Worm (Caenorhabditis elegans) whole organism, early embryonic: Measurements from ENCODE around the gene Y32B12C.1.

ENCODE experiments used
- B0310.2 ChIP-seq: sonication (generic microtip); optimal IDR thresholded peaks from 2 replicates; lab custom pipeline; 2016; ENCODE audit warnings: mild to moderate bottlenecking, missing genetic modification characterization, missing compliant biosample characterization
- F13C5.2 ChIP-seq: sonication (generic microtip); optimal IDR thresholded peaks from 2 replicates; lab custom pipeline; 2017; ENCODE audit warnings: mild to moderate bottlenecking, missing genetic modification characterization, inconsistent platforms, missing compliant biosample characterization
- aly-1 ChIP-seq: sonication (generic microtip); optimal IDR thresholded peaks from 2 replicates; lab custom pipeline; 2016; ENCODE audit warnings: missing genetic modification characterization, missing compliant biosample characterization
- ama-1 ChIP-seq: fragments of 150-350 bp; optimal IDR thresholded peaks from 2 replicates; lab custom pipeline; 2014
- ceh-13 ChIP-seq: fragments of 200-800 bp; sonication (Bioruptor generic); optimal IDR thresholded peaks from 2 replicates; lab custom pipeline; 2018; ENCODE audit warnings: mild to moderate bottlenecking, missing genetic modification characterization, missing compliant biosample characterization
- ceh-36 ChIP-seq: sonication (generic microtip); optimal IDR thresholded peaks from 2 replicates; lab custom pipeline; 2016; ENCODE audit warnings: missing genetic modification characterization, inconsistent platforms, missing compliant biosample characterization
- ets-7 ChIP-seq: sonication (generic microtip); optimal IDR thresholded peaks from 2 replicates; lab custom pipeline; 2016; ENCODE audit warnings: missing genotype, missing genetic modification characterization, missing compliant biosample characterization
- flt-1 ChIP-seq: fragments of 200-800 bp; sonication (Bioruptor generic); IDR thresholded peaks from 2 replicates; pipeline ENCODE4 v1.3.6; 2022; ENCODE audit warnings: missing genetic modification characterization, missing compliant biosample characterization
- hmbx-1 ChIP-seq: sonication (generic microtip); optimal IDR thresholded peaks from 2 replicates; lab custom pipeline; 2016; ENCODE audit warnings: mild to moderate bottlenecking, missing genetic modification characterization, missing compliant biosample characterization
- hmg-4 ChIP-seq: fragments of 200-800 bp; sonication (Bioruptor generic); optimal IDR thresholded peaks from 2 replicates; lab custom pipeline; 2018; ENCODE audit warnings: mild to moderate bottlenecking, missing genetic modification characterization, missing compliant biosample characterization
- hnd-1 ChIP-seq: sonication (generic microtip); optimal IDR thresholded peaks from 2 replicates; lab custom pipeline; 2016; ENCODE audit warnings: missing genetic modification characterization, missing compliant biosample characterization
- pes-1 ChIP-seq: fragments of 200-800 bp; sonication (Bioruptor generic); IDR thresholded peaks from 2 replicates; pipeline ENCODE4 v1.3.6; 2022; ENCODE audit warnings: missing genetic modification reagents, missing genetic modification characterization, missing compliant biosample characterization
- scrt-1 ChIP-seq: fragments of 200-800 bp; sonication (Bioruptor generic); IDR thresholded peaks from 2 replicates; pipeline ENCODE4 v1.3.6; 2022; ENCODE audit warnings: missing genetic modification characterization, missing compliant biosample characterization
- sea-1 ChIP-seq: fragments of 200-800 bp; sonication (Bioruptor generic); conservative IDR thresholded peaks from 2 replicates; pipeline ENCODE4 v1.3.6; 2022; ENCODE audit warnings: missing genetic modification characterization, missing compliant biosample characterization
- tbx-11 ChIP-seq: fragments of 200-800 bp; sonication (Bioruptor generic); IDR thresholded peaks from 2 replicates; pipeline ENCODE4 v1.3.6; 2022; ENCODE audit warnings: missing genetic modification characterization, missing compliant biosample characterization
- tbx-37 ChIP-seq: fragments of 200-800 bp; sonication (Bioruptor generic); conservative IDR thresholded peaks from 2 replicates; pipeline ENCODE4 v1.3.6; 2022; ENCODE audit warnings: missing genetic modification reagents, missing genetic modification characterization, missing compliant biosample characterization
- tra-4 ChIP-seq: sonication (generic microtip); optimal IDR thresholded peaks from 2 replicates; lab custom pipeline; 2017; ENCODE audit warnings: missing genetic modification characterization, missing compliant biosample characterization

Gene Y32B12C.1

DNA sequence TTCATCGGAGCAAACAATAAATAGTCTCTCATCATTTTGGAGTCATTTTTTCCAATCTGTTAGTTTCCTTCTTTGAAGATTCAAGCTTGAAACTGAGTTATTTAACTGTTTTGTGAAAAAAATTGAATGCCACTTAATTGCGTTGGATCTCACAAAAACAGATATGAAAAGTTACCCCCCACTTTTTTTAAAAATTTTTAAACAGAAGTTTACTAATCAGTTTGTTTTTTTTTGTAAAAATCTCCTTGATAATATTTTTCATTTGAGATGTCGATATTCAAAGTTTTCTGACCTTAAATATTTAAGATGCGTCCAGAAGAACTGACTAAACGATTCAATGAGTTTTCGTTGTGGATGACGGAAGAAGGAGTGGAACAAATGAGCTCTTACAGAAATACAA, at the start of gene Y32B12C.1:
TSS of gene Y32B12C.1 (plus strand) at position 301 of the 400 bp plus-strand sequence.
- TF ChIP-seq sea-1 (no peak), flt-1 (GFP tag; lab: Robert Waterston, UW) (no peak), ceh-36 (tag; lab: Kevin White, UChicago) (no peak)

- TF ChIP-seq hnd-1 (tag; lab: Kevin White, UChicago) (no peak), scrt-1 (no peak), aly-1 (tag; lab: Kevin White, UChicago) (no peak), sea-1 (no peak), hmg-4 (GFP tag; lab: Kevin White, UChicago) (no peak), ceh-13 (GFP tag; lab: Kevin White, UChicago) (no peak), ama-1 (lab: Kevin White, UChicago) (no peak), F13C5.2 (tag; lab: Kevin White, UChicago) (no peak), pes-1 (GFP tag; lab: Robert Waterston, UW) (no peak), flt-1 (GFP tag; lab: Robert Waterston, UW) (no peak), hmbx-1 (no peak), tra-4 (no peak), ets-7 (no peak), tbx-37 (GFP tag; lab: Robert Waterston, UW) (no peak), tbx-11 (no peak), B0310.2 (tag; lab: Kevin White, UChicago) (no peak), ceh-36 (tag; lab: Kevin White, UChicago) (no peak)
Observed at ce11 chrV:16565639-16566038, 40.8 kb upstream of the Y32B12C.1 start, which contains the start of gene sru-45. TSS of gene sru-45 (plus strand) at chrV:16565939.

DNA sequence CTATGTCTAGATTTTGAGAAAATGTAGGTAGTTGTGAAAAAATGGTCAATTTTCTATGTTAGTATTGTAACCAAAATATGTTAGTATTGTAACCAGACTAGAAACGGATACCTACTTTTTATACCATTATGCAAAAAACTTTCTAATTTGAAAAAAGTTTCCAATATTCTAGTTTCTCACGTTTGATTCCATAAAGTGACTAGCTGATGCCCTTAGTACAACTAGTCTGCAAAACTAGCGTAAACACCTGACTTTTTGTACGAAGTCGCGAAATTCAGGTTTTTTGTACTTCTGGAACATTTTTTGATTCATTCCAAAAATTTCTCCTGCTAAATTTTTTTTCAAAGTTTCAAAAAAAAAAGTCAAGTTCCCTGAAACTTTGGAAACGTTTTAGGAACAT, 38.4 kb upstream of the Y32B12C.1 start:
- TF ChIP-seq tbx-37 (GFP tag; lab: Robert Waterston, UW) (no peak), tbx-11 (no peak), pes-1 (GFP tag; lab: Robert Waterston, UW) (no peak), hnd-1 (tag; lab: Kevin White, UChicago) (no peak), scrt-1 (no peak), sea-1 (no peak), tra-4 (no peak), ets-7 (no peak), hmbx-1 (no peak), hmg-4 (GFP tag; lab: Kevin White, UChicago) (no peak), ceh-13 (GFP tag; lab: Kevin White, UChicago) (no peak), aly-1 (tag; lab: Kevin White, UChicago) (no peak), ama-1 (lab: Kevin White, UChicago) (no peak), flt-1 (GFP tag; lab: Robert Waterston, UW) (no peak), ceh-36 (tag; lab: Kevin White, UChicago) (no peak), B0310.2 (tag; lab: Kevin White, UChicago) (no peak), F13C5.2 (tag; lab: Kevin White, UChicago) (no peak)

- TF ChIP-seq tbx-37 (GFP tag; lab: Robert Waterston, UW) (no peak), tra-4 (no peak), sea-1 (no peak), ama-1 (lab: Kevin White, UChicago) (no peak), hmbx-1 (no peak), ets-7 (no peak), hmg-4 (GFP tag; lab: Kevin White, UChicago) (no peak), ceh-36 (tag; lab: Kevin White, UChicago) (no peak), tbx-11 (no peak), scrt-1 (no peak), ceh-13 (GFP tag; lab: Kevin White, UChicago) (no peak), B0310.2 (tag; lab: Kevin White, UChicago) (no peak), F13C5.2 (tag; lab: Kevin White, UChicago) (no peak), aly-1 (tag; lab: Kevin White, UChicago) (no peak), pes-1 (GFP tag; lab: Robert Waterston, UW) (no peak), hnd-1 (tag; lab: Kevin White, UChicago) (no peak), flt-1 (GFP tag; lab: Robert Waterston, UW) (no peak)
Observed at ce11 chrV:16570697-16571096, 35.7 kb upstream of the Y32B12C.1 start, which contains the start of gene nhr-233. TSS of gene nhr-233 (minus strand) at chrV:16570797.

ce11 chrV:16573168-16573567, 33.2 kb upstream of the Y32B12C.1 start, which contains the start of gene str-149:
TSS of gene str-149 (plus strand) at chrV:16573468.
- no peak for TF ChIP-seq sea-1
- TF ChIP-seq tra-4 = no peak
- TF ChIP-seq ceh-13 (GFP tag; lab: Kevin White, UChicago) = no peak
- no peak for TF ChIP-seq hmg-4 (GFP tag; lab: Kevin White, UChicago)
- TF ChIP-seq F13C5.2 (tag; lab: Kevin White, UChicago) = no peak
- TF ChIP-seq pes-1 (GFP tag; lab: Robert Waterston, UW) = no peak
- no peak for TF ChIP-seq scrt-1
- no peak for TF ChIP-seq flt-1 (GFP tag; lab: Robert Waterston, UW)
- TF ChIP-seq ama-1 (lab: Kevin White, UChicago) = no peak
- no peak for TF ChIP-seq ets-7
- no peak for TF ChIP-seq hmbx-1
- TF ChIP-seq tbx-37 (GFP tag; lab: Robert Waterston, UW) = no peak
- TF ChIP-seq tbx-11 = no peak
- no peak for TF ChIP-seq hnd-1 (tag; lab: Kevin White, UChicago)
- TF ChIP-seq aly-1 (tag; lab: Kevin White, UChicago) = no peak
- no peak for TF ChIP-seq B0310.2 (tag; lab: Kevin White, UChicago)
- no peak for TF ChIP-seq ceh-36 (tag; lab: Kevin White, UChicago)

ce11 chrV:16575900-16576299, 30.5 kb upstream of the Y32B12C.1 start, which contains the start of gene str-151:
TSS of gene str-151 (plus strand) at chrV:16576200.
- TF ChIP-seq hmg-4 (GFP tag; lab: Kevin White, UChicago) = no peak
- TF ChIP-seq hmbx-1 = no peak

DNA sequence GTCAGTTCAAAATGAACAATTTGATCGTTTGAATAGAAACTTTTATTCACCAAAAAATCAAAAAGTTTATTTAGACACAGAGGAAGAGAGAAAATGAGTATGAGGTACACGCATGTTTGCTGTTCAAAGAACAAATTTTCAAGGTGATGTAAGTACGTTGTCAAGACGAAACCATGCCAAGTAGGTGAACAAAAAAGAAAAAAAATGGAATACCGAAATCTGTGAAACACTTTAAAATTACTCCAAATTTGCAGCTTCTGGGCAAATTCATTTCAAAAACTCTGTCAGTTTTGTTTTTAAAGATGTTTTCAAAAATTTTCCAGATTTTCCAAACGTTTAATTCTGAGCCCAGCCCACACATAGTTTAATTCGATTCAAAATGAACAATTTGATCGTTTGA, 26.0 kb upstream of the Y32B12C.1 start, which contains the start of gene nhr-271:
TSS of gene nhr-271 (minus strand) at position 101 of the 400 bp plus-strand sequence.
- TF ChIP-seq flt-1 (GFP tag; lab: Robert Waterston, UW) (no peak), hnd-1 (tag; lab: Kevin White, UChicago) (no peak), sea-1 (no peak), hmbx-1 (no peak), scrt-1 (no peak), hmg-4 (GFP tag; lab: Kevin White, UChicago) (no peak), tbx-37 (GFP tag; lab: Robert Waterston, UW) (no peak), ceh-36 (tag; lab: Kevin White, UChicago) (no peak), ceh-13 (GFP tag; lab: Kevin White, UChicago) (no peak)
